Worm (Caenorhabditis elegans) whole organism, L2 larva: ENCODE measurements around the gene C56E6.2.

Source experiments
- R02D3.7 ChIP-seq: fragments of 150-350 bp; optimal IDR thresholded peaks from 2 replicates; lab custom pipeline; 2014; ENCODE audit warnings: missing biosample characterization, missing genetic modification characterization
- ZK546.5 ChIP-seq: sonication (generic microtip); optimal IDR thresholded peaks from 2 replicates; lab custom pipeline; 2017; ENCODE audit warnings: missing biosample characterization, missing genetic modification characterization
- blmp-1 ChIP-seq: sonication (generic microtip); optimal IDR thresholded peaks from 2 replicates; lab custom pipeline; 2017; ENCODE audit warnings: missing genetic modification characterization, mild to moderate bottlenecking, missing compliant biosample characterization, antibody characterized with exemption, moderate library complexity; ENCODE audit not compliant: insufficient read depth
- ceh-16 ChIP-seq: fragments of 150-350 bp; optimal IDR thresholded peaks from 2 replicates; lab custom pipeline; 2014; ENCODE audit warnings: missing biosample characterization, missing genetic modification characterization
- ceh-82 ChIP-seq: fragments of 150-350 bp; optimal IDR thresholded peaks from 2 replicates; lab custom pipeline; 2014; ENCODE audit warnings: missing biosample characterization, missing genetic modification characterization
- crh-2 ChIP-seq: sonication (generic microtip); optimal IDR thresholded peaks from 2 replicates; lab custom pipeline; 2017; ENCODE audit warnings: missing biosample characterization, missing genetic modification characterization
- dmd-4 ChIP-seq: sonication (generic microtip); optimal IDR thresholded peaks from 2 replicates; lab custom pipeline; 2017; ENCODE audit warnings: missing biosample characterization, missing genetic modification characterization
- egl-27 ChIP-seq: sonication (generic microtip); optimal IDR thresholded peaks from 3 replicates; lab custom pipeline; 2017; ENCODE audit warnings: missing biosample characterization, missing genetic modification reagents, missing genetic modification characterization
- elt-1 ChIP-seq: fragments of 150-350 bp; optimal IDR thresholded peaks from 2 replicates; lab custom pipeline; 2014; ENCODE audit warnings: missing biosample characterization, missing genetic modification characterization
- lin-13 ChIP-seq: fragments of 150-350 bp; optimal IDR thresholded peaks from 2 replicates; lab custom pipeline; 2014; ENCODE audit warnings: missing biosample characterization, missing genetic modification reagents, missing genetic modification characterization
- lsy-2 ChIP-seq, 2 experiments: fragments of 150-350 bp in 1 of 2; sonication (generic microtip) in 1 of 2; optimal IDR thresholded peaks; 2 replicates each; lab custom pipeline; 2014 to 2017; ENCODE audit warnings: missing biosample characterization in 2 of 2, missing genetic modification characterization in 2 of 2
- mbf-1 ChIP-seq: sonication (generic microtip); optimal IDR thresholded peaks from 2 replicates; lab custom pipeline; 2017; ENCODE audit warnings: missing biosample characterization, missing genetic modification characterization
- nhr-10 ChIP-seq: sonication (generic microtip); optimal IDR thresholded peaks from 2 replicates; lab custom pipeline; 2017; ENCODE audit warnings: missing biosample characterization, missing genetic modification characterization
- nhr-129 ChIP-seq: fragments of 150-350 bp; optimal IDR thresholded peaks from 2 replicates; lab custom pipeline; 2014; ENCODE audit warnings: missing biosample characterization, missing genetic modification characterization
- nhr-21 ChIP-seq: fragments of 150-350 bp; optimal IDR thresholded peaks from 2 replicates; lab custom pipeline; 2014; ENCODE audit warnings: missing biosample characterization, missing genetic modification characterization
- peb-1 ChIP-seq: fragments of 150-350 bp; optimal IDR thresholded peaks from 2 replicates; lab custom pipeline; 2014; ENCODE audit warnings: missing biosample characterization, missing genetic modification characterization
- sem-4 ChIP-seq: fragments of 150-350 bp; optimal IDR thresholded peaks from 2 replicates; lab custom pipeline; 2014; ENCODE audit warnings: missing biosample characterization, missing genetic modification reagents, missing genetic modification characterization
- skn-1 ChIP-seq: sonication (generic microtip); optimal IDR thresholded peaks from 2 replicates; lab custom pipeline; 2017; ENCODE audit warnings: missing biosample characterization, missing genetic modification characterization
- sma-3 ChIP-seq: sonication (generic microtip); optimal IDR thresholded peaks from 2 replicates; lab custom pipeline; 2016; ENCODE audit warnings: missing genetic modification reagents, missing genetic modification characterization, missing compliant biosample characterization
- sma-9 ChIP-seq, 2 experiments: fragments of 150-350 bp in 1 of 2; sonication (generic microtip) in 1 of 2; optimal IDR thresholded peaks; 2 replicates each; lab custom pipeline; 2014 to 2016; ENCODE audit warnings: missing genetic modification characterization in 2 of 2, mild to moderate bottlenecking in 1 of 2, missing biosample characterization in 1 of 2, missing compliant biosample characterization in 1 of 2, missing genetic modification reagents in 1 of 2, moderate library complexity in 1 of 2
- unc-55 ChIP-seq: fragments of 150-350 bp; sonication (generic microtip); optimal IDR thresholded peaks from 3 replicates; lab custom pipeline; 2014; ENCODE audit warnings: missing biosample characterization, missing genetic modification reagents, missing genetic modification characterization
- unc-62 ChIP-seq: fragments of 150-350 bp; optimal IDR thresholded peaks from 2 replicates; lab custom pipeline; 2014; ENCODE audit warnings: missing biosample characterization, missing genetic modification reagents, missing genetic modification characterization
- zag-1 ChIP-seq: fragments of 150-350 bp; optimal IDR thresholded peaks from 2 replicates; lab custom pipeline; 2014; ENCODE audit warnings: missing biosample characterization, missing genetic modification characterization
- ztf-1 ChIP-seq: fragments of 200-800 bp; sonication (Bioruptor generic); conservative IDR thresholded peaks from 2 replicates; pipeline ENCODE4 v1.3.6; 2022; ENCODE audit warnings: missing genetic modification characterization, missing compliant biosample characterization
- ztf-11 ChIP-seq: sonication (generic microtip); optimal IDR thresholded peaks from 2 replicates; lab custom pipeline; 2017; ENCODE audit warnings: missing biosample characterization, missing genetic modification characterization
- ztf-4 ChIP-seq: fragments of 150-350 bp; optimal IDR thresholded peaks from 2 replicates; lab custom pipeline; 2014; ENCODE audit warnings: missing biosample characterization, missing genetic modification characterization

The C56E6.2 gene

DNA sequence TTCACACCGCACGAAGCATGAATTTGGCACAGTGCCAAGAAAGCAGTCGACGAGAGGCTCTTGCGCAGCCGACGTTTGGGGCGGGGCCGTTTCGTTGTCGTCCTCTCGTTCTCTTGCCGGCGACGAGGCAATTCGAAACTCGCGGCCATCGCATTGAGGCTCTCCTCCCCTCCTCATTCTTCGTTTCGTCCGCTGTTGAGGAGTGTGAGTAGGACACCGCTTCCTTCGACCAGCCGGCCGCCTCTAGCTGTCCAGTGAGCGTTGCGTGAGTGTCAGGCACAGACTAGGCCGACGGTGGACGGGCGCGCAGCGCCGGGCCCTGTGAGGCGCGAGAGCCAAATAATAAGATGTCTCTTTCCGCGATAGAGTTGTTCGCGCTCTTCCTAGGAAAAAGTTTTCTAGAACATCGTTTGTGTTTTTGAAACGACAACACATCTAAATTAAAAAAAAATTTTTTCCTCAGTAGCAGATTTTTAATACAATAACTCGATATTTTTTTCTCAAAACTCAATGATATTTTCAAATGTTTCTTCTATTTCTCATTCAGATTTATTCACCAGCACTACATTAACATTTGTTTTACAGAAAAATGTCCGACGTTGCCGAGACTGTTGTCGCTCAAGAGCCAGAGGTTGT, 32.8 kb upstream of the C56E6.2 start, which contains the start of the genes T28D9.11 and T28D9.1 (continued):
- TF ChIP-seq zag-1 (tag; lab: Kevin White, UChicago) (peak; percentile 40), nhr-21 (tag; lab: Kevin White, UChicago) (peak; percentile 45), ceh-16 (tag; lab: Kevin White, UChicago) (peak; percentile 5), ztf-1 (GFP tag; lab: Robert Waterston, UW) (no peak), ztf-11 (no peak), sma-9 (GFP tag; optimal IDR thresholded peaks at IDR 0.05; lab: Kevin White, UChicago) (peak; percentile 7), sma-9 (tag; optimal IDR thresholded peaks at IDR 0.05; lab: Kevin White, UChicago) (no peak), ceh-82 (no peak), egl-27 (tag; lab: Kevin White, UChicago) (peak; percentile 9), lin-13 (peak; percentile 19), ztf-4 (tag; lab: Kevin White, UChicago) (no peak), elt-1 (tag; lab: Kevin White, UChicago) (no peak), mbf-1 (tag; lab: Kevin White, UChicago) (no peak), peb-1 (tag; lab: Kevin White, UChicago) (no peak)

ce11 chrII:6493139-6493538, 31.6 kb upstream of the C56E6.2 start:
- peak; percentile 9 for TF ChIP-seq unc-55
- no peak for TF ChIP-seq crh-2 (tag; lab: Kevin White, UChicago)

DNA sequence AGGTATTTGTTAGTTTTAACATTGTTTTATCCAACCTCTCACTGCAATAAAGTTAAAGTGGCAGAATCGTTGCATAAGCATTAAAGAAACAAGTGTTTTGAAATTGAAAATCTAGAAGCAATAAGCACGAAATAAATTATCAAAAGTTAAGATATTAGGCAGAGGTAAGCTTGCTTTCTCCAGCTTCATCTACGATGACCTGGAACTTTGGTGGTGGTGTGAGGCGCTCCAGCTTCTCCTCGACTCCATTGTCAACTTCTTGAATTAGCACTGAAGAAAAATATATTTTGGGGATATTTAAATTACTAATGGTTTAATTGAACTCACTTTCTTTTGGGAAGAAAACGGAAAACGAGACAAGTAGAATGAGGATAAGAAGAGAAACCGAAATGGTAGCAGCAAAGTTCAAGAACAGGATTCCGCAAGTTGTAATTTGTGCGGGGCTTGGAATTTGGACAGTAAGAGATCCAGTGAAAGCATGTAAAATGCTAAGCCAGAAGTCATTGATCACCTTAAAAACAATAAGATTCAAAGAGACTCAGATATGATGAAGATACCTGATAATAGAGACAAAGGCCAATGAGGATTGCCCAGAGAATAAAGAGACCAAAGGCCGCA, 30.9 kb upstream of the C56E6.2 start:
- no peak for TF ChIP-seq crh-2 (tag; lab: Kevin White, UChicago)
- no peak for TF ChIP-seq unc-55
- no peak for TF ChIP-seq nhr-21 (tag; lab: Kevin White, UChicago)
- no peak for TF ChIP-seq sma-3 (GFP tag; lab: Kevin White, UChicago)
- no peak for TF ChIP-seq R02D3.7 (tag; lab: Kevin White, UChicago)
- no peak for TF ChIP-seq lsy-2 (tag; optimal IDR thresholded peaks at IDR 0.05; lab: Kevin White, UChicago)
- TF ChIP-seq nhr-129: no peak

DNA sequence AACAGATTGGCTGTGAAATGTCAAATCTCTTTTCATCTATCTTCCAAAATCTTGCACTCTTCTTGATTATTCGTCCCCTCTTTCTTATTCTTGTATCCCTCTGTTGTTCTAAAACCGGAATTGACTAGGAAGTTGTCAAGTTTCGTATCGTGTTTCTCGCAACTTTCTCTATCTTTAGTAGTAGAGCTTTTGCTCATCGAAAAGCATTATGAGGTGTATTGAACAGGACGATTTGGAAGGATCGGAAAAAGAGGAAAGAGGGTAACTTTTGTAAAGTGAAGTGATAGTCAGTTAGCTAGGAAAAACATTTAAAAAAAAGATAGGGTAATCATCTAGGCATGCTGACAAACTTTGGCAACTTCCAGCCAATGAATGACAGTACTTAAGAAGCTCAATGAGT, 28.2 kb upstream of the C56E6.2 start:
- TF ChIP-seq elt-1 (tag; lab: Kevin White, UChicago) (no peak), ztf-1 (GFP tag; lab: Robert Waterston, UW) (no peak)

ce11 chrII:6497137-6497536, 27.6 kb upstream of the C56E6.2 start:
- TF ChIP-seq ztf-1 (GFP tag; lab: Robert Waterston, UW) (no peak), ZK546.5 (tag; lab: Kevin White, UChicago) (no peak), lsy-2 (tag; optimal IDR thresholded peaks at IDR 0.05; lab: Kevin White, UChicago) (peak in 1 of 2 experiments; percentile 22)

DNA sequence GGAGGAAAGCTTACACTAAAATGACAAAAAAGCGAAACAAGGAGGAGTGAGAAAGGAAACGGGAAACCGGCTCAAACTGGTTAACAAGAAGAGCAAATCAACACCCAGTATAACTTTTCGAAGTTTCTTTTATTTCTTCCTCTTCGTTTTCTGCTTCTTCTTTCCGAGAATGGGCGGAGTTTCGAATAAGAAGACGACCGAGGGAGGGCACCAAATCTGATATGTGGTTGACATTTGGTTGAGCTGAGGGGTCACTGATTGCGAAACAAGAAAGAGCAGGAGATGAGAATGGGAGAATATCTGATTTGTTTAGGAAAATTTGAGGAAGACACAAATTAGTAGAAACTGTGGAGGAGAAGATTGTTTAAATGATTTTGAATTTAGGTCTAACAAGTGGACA, 26.1 kb upstream of the C56E6.2 start:
- TF ChIP-seq sem-4 (tag; lab: Kevin White, UChicago): peak; percentile 37
- TF ChIP-seq ceh-82: no peak
- TF ChIP-seq zag-1 (tag; lab: Kevin White, UChicago): peak; percentile 10

DNA sequence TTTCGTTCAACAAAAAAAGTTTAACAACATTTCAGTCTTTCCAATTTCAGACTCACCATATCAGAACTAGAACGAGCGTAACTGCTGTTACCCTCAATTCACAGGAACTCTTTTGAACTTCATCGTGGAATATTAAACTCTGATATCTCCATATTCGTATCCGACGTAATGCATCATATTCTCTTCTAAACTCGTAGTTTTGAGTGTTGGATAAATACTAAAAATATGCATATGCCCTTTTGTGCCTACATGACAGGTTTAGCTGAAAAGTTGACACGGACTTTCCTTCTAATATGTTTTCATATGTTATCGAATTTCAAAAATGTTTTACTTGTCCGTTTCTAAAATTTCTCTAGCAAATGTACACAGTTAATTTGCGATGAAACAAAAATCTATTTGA, 25.7 kb upstream of the C56E6.2 start, which contains the start of gene twk-49:
Gene twk-49 (minus strand): TSS at position 101 of the 400 bp plus-strand sequence.
- no peak for TF ChIP-seq skn-1
- no peak for TF ChIP-seq nhr-10 (tag; lab: Kevin White, UChicago)
- TF ChIP-seq egl-27 (tag; lab: Kevin White, UChicago): no peak
- TF ChIP-seq peb-1 (tag; lab: Kevin White, UChicago): no peak
- no peak for TF ChIP-seq sem-4 (tag; lab: Kevin White, UChicago)
- TF ChIP-seq dmd-4 (tag; lab: Kevin White, UChicago): no peak
- TF ChIP-seq blmp-1 (tag; lab: Kevin White, UChicago): no peak
- no peak for TF ChIP-seq ZK546.5 (tag; lab: Kevin White, UChicago)
- TF ChIP-seq unc-62: no peak
- TF ChIP-seq sma-3 (GFP tag; lab: Kevin White, UChicago): no peak
- TF ChIP-seq elt-1 (tag; lab: Kevin White, UChicago): no peak
- TF ChIP-seq nhr-21 (tag; lab: Kevin White, UChicago): no peak
- TF ChIP-seq nhr-129: no peak
